Fruit fly (Drosophila melanogaster) Kc167 (cell line): ENCODE measurements around the gene CG3277.

Experiments
- Myc ChIP-seq: fragments of >200 bp; optimal IDR thresholded peaks from 2 replicates; lab custom pipeline; 2017; ENCODE audit warnings: missing external identifiers
- Sin3A ChIP-seq: fragments of >200 bp; optimal IDR thresholded peaks from 2 replicates; lab custom pipeline; 2018; ENCODE audit warnings: missing external identifiers
- h ChIP-seq: fragments of >200 bp; optimal IDR thresholded peaks from 3 replicates; lab custom pipeline; 2018; ENCODE audit warnings: missing external identifiers
- insv ChIP-seq: fragments of >200 bp; optimal IDR thresholded peaks from 3 replicates; lab custom pipeline; 2018; ENCODE audit warnings: missing external identifiers
- psq ChIP-seq: fragments of >200 bp; optimal IDR thresholded peaks from 2 replicates; lab custom pipeline; 2017; ENCODE audit warnings: missing external identifiers
- ttk ChIP-seq: sonication (Bioruptor generic); optimal IDR thresholded peaks from 2 replicates; lab custom pipeline; 2017; ENCODE audit warnings: missing external identifiers

CG3277 gene

DNA sequence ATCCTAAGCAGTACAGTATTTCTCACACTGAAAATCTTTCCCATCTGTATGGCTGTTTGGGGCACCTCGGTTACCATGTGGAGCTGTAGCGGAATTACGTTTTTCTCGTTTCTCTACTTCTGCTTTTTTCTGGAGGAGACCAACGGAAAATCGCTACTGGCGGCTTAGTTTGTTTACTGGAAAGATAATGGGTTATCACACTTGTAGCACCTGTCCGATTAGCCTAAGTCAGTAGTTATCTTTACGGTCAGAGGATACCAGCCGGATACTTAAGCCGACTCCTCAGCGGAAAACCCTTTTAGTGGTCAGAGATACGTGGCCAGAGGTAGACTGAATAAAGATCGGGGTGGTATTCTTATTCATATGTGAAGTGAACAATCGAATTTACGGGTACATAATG is 28.6 kb downstream of the CG3277 start, which contains the start of gene CG15408:
TSS of gene CG15408 (plus strand) at position 301 of the 400 bp plus-strand sequence.
- TF ChIP-seq insv (lab: Kevin White, UChicago), result no peak

DNA sequence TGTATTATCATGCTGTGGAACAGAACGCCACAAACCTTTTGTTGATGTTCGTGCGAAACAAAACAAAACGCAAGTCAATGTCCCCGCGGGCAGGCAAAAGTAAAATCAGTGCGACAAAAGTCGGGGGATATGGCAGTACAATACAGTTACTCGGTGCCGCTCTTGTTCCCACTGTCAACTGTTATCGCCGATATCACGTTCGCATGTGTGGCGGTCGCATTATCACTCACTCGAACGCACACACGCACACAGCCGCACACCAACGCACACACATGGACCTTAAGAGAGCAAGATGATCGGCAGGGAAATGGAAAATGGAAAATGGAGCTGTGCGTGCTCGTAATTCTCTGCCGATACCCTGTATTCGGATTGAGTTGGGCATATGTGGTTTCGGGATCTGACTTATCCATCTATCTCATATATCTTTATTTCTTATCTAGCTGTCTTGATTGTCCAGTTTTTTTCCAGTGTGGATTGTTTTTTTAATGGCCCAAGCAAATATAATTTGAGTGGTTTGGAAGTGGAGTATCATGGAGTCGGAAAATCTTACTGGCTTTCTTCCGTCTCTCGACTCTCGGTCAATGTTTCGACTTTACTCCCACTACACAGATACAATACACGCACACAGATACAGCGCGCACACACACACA is 34.8 kb downstream of the CG3277 start:
- TF ChIP-seq Myc (lab: Kevin White, UChicago) (no peak), insv (lab: Kevin White, UChicago) (no peak), h (lab: Kevin White, UChicago) (no peak), psq (no peak), ttk (lab: Kevin White, UChicago) (no peak), Sin3A (no peak)

DNA sequence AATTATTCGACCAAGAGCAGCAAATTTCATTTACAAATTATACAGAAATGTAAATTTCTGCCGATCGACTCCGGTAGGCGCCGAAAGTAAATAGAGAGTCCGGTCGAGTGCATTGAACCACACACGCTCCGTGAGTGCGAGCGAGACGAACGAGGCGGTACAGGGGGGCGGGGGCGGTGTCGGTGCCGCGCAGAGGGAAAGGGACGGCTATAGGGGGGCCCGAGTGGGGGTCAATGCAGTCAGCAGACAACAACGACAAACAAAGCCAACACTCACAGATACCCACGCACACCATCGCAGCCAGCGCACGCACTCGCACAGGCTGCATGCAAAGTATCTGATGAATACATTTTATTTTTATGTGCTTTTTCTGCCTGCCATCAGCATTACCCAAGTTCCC is 35.5 kb downstream of the CG3277 start:
- no peak for TF ChIP-seq h (lab: Kevin White, UChicago)
- no peak for TF ChIP-seq insv (lab: Kevin White, UChicago)
- no peak for TF ChIP-seq psq
- TF ChIP-seq Sin3A, result no peak
- TF ChIP-seq ttk (lab: Kevin White, UChicago), result no peak
- TF ChIP-seq Myc (lab: Kevin White, UChicago), result no peak

DNA sequence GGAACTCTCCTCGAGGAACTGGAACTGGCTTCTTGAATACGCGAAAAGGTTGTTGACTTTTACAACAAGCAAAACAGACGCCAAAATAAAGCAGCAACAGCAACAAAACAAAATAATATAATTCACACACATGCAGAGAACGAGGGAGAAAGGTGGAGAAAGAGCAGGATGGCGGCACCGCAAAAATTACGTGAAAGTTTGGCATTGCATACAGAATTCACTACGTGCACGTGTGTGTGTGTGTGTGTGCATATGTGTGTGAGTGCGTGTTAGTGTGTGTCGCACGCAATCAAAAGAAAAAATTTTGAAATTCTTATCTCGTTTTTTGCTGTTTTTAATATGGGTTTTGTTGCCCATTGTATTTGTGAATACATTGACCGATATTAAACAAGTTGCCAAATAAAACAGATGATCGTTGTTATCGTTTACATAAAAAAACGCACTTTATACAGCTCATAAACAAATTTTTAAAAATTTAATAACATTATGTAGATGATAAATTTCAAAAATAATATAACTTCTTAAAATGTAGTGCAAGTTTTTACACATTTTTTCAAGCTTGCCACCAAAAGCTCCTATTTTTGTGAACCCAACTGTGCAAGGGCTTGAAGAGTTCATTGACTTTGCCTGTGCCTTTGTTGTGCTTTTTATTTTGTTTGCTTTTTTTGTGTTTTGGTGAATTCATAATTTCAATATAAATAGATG is 37.5 kb downstream of the CG3277 start:
- TF ChIP-seq Myc (lab: Kevin White, UChicago) (no peak), psq (no peak), h (lab: Kevin White, UChicago) (no peak), Sin3A (no peak), insv (lab: Kevin White, UChicago) (no peak), ttk (lab: Kevin White, UChicago) (no peak)

DNA sequence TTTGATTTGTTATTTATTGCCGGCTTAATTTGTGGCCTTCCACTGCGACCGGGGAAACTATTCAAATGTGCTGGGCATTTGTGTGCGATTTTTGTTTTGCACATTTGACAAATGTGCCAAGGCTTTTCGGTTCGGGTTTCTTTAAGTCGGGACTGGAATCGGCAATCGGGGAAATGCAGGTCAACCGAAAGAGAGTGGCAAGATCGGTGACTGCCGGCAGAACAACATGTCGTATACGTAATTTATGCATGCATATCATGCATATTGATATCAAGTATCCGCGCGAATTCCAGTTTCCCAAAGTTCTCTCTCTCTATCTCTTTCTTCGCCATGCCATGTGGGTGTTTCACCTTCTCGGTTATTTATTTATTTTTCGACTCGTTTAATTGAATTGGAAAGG is 38.5 kb downstream of the CG3277 start:
- TF ChIP-seq insv (lab: Kevin White, UChicago) (no peak), Myc (lab: Kevin White, UChicago) (no peak), ttk (lab: Kevin White, UChicago) (no peak), h (lab: Kevin White, UChicago) (no peak), Sin3A (no peak), psq (no peak)

DNA sequence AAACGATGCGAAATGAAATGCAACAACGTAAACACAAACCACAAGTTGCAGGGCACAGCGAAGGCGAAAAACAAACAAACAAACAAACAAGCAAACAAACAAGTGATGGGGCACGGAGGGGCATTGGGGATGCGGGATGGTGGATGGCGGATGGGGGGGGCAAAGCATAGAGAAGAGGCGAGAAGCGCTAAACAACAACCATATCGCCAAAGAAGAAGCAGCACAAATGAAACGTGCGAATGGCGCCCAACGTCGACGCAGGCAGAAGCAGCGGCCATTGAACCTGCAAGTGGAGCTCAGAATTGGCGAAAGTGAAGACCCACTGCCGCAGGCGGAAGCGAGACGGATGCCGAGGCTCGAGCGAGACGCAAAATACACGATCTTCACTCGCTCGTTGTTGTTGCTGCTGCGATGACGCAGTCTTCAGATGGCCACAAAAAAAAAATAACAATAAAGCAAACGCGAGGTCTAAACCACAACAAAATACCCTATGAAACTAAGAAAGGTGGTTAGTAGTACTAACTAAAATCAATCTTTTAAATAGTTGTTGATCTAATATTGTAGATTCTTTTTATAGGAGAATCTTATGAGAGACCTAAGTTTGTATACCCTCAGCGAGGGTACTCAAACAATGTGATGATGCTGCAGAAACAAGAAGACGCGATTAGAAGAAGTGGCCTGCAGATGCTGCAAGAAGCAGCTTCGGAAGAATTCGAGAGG is 42.0 kb downstream of the CG3277 start:
- TF ChIP-seq Sin3A (no peak), psq (no peak), ttk (lab: Kevin White, UChicago) (no peak), insv (lab: Kevin White, UChicago) (no peak), h (lab: Kevin White, UChicago) (no peak), Myc (lab: Kevin White, UChicago) (no peak)

DNA sequence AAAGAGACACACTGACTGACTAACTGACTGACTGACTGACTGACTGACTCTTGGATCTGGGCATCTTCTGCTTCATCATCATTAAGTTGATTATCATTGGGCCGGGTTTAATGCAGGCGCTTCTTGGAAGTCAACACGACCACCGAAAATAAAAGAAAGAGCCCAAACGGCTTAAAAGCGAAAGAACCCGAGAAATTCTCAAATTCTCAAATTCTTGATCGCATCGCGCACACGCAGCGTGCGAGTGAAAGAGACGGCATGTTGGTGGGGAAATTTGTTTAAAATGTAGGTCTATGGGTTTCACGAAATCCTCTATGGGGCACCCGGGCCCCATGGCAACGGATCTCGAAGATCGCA is 42.6 kb downstream of the CG3277 start:
- TF ChIP-seq Sin3A, result no peak
- TF ChIP-seq h (lab: Kevin White, UChicago), result no peak
- TF ChIP-seq Myc (lab: Kevin White, UChicago), result no peak
- no peak for TF ChIP-seq insv (lab: Kevin White, UChicago)
- no peak for TF ChIP-seq psq

DNA sequence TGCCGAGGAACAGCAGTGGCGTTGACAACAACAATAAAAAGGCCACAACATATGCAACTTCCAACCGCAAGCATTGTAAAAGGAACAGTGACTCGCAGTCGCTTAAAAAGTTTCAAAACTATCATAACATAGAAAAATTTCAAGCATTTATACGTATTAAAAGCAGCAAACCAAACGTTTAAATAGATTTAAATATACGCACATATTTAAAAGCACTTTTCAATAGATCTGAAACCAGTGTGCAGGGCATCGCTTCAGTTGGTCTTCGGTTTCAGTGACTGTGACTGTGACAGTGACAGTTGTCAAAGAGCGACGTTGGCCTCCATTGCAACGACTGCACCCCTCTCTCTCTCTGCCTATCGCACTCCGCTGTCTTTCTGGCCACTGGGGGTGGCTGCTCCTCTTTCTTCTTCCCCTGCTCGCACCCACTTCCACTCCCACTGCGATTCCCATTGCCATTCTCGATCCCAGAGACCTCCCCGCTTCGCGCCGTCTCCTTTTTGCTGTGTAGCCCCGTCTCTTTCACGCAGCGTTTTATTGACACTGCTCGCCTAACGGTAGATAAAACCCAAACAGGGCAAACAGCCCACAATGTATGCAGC is 44.3 kb downstream of the CG3277 start:
- TF ChIP-seq ttk (lab: Kevin White, UChicago) (no peak), h (lab: Kevin White, UChicago) (no peak), Sin3A (no peak), psq (no peak), Myc (lab: Kevin White, UChicago) (no peak), insv (lab: Kevin White, UChicago) (no peak)

DNA sequence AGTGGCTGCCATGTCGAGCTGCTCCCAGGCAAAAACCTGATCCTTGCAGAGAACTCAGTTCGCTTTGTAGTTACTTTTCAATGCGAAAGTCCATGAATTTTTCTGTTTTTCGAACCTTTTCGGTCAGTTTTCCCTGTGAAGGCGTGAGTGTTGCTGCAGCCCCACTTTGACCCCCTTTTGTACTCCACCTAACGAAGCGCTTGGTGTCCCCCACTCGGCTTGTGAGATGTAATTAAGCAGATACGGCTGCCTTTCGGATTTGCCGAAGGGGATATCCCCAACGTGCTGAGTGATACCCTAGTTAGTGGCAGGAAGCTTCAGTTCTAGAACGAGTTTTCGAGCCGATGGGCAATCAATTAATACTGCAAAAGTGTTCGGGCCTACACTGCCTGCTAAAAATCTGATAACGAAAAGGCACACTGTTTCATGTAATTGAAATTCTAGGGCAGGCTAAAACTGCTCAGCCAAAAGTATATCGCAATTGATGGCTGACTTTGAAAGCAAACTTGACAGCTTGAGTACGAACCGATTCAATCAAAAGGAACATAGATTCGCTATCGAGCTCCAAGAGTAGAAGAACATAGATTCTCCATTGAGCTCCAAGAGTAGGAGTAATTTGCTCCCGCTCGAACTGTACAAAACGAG is 47.8 kb downstream of the CG3277 start:
- TF ChIP-seq Myc (lab: Kevin White, UChicago) (no peak), h (lab: Kevin White, UChicago) (no peak), insv (lab: Kevin White, UChicago) (no peak), psq (no peak), Sin3A (no peak), ttk (lab: Kevin White, UChicago) (no peak)

DNA sequence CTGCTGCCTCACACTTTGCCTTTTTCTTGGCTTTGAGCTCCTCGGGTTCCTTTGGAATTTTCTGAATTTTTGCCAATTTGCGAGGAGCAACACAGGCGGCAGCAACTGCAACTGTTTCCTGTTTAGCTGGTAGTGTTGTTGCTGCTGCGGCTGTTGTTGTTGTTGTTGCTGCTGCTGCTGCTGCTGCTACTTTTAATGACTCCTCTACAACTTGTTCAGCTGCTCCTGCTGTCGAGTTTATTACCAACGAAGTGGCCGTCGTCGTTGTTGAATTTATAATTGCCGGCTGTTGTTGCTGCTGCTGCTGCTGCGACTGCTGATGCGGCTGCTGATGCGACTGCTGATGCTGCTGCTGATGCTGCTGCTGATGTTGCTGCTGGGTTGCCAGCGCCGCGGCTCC is 49.0 kb downstream of the CG3277 start:
- TF ChIP-seq Sin3A (no peak), Myc (lab: Kevin White, UChicago) (no peak), ttk (lab: Kevin White, UChicago) (no peak)

DNA sequence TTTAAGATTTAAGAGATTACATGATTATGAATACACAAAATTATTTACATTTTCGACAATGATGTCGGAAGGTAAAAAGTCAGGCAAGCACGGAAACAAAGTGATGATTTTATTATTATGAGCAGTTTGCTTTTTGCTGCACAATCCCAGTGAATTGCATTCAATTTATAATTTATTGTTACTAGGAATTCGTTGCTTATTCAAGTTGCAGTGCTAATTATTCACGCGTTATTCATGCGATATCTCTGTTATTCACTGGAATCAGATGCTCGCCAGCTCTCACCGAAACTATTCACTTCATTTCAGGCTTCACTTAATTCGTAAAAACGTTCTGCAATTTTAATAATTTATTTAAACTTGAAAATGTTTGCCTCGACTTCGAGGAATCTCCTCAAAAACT is 49.9 kb downstream of the CG3277 start:
- TF ChIP-seq insv (lab: Kevin White, UChicago) (no peak), ttk (lab: Kevin White, UChicago) (no peak), h (lab: Kevin White, UChicago) (no peak), Myc (lab: Kevin White, UChicago) (no peak), psq (no peak), Sin3A (no peak)
